Worm (Caenorhabditis elegans) whole organism, L3 larva: Measurements from ENCODE around the gene C02F5.14.

Source experiments
- mdl-1 ChIP-seq: fragments of 150-350 bp; optimal IDR thresholded peaks from 2 replicates; lab custom pipeline; 2014; ENCODE audit warnings: missing biosample characterization, missing genetic modification characterization
- skn-1 ChIP-seq: fragments of 150-350 bp; optimal IDR thresholded peaks from 2 replicates; lab custom pipeline; 2014; ENCODE audit warnings: missing biosample characterization, missing genetic modification characterization

ce11 chrIII:8254938-8255337, 19.6 kb upstream of the C02F5.14 start, which contains the start of gene F09G8.5:
- TF ChIP-seq skn-1 (tag; lab: Kevin White, UChicago) (no peak), mdl-1 (tag; lab: Kevin White, UChicago) (no peak)
